Fruit fly (Drosophila melanogaster) ovary, adult (tissue): ENCODE data around the gene I-2.
"Not testable (repeated sequence)": the region's sequence is repeated elsewhere in the genome, so short reads cannot be mapped to it uniquely, and the experiment has no call there.

Source experiments
- CG17801 ChIP-seq: fragments of 200-800 bp; optimal IDR thresholded peaks from 2 replicates; lab custom pipeline; 2019; ENCODE audit warnings: missing biosample characterization, mild to moderate bottlenecking, missing genetic modification characterization, moderate library complexity; ENCODE audit not compliant: partially characterized antibody

The I-2 gene

dm6 chr3L:9821138-9821681 lies 15.4 kb downstream of the I-2 start:
- no peak for TF ChIP-seq CG17801 (GFP tag; lab: Kevin White, UChicago)

- TF ChIP-seq CG17801 (GFP tag; lab: Kevin White, UChicago): no peak
Measured at dm6 chr3L:9820248-9820647, 16.4 kb downstream of the I-2 start.

dm6 chr3L:9815705-9816104 lies 20.9 kb downstream of the I-2 start:
- TF ChIP-seq CG17801 (GFP tag; lab: Kevin White, UChicago): no peak

dm6 chr3L:9814621-9815020 lies 22.0 kb downstream of the I-2 start:
- TF ChIP-seq CG17801 (GFP tag; lab: Kevin White, UChicago): no peak

- no peak for TF ChIP-seq CG17801 (GFP tag; lab: Kevin White, UChicago)
Measured at dm6 chr3L:9813345-9813897, 23.2 kb downstream of the I-2 start, which contains the start of gene CG43897. CG43897 (plus strand) TSS chr3L:9813847.

dm6 chr3L:9804125-9804524 lies 32.5 kb downstream of the I-2 start, which contains the start of gene Ilp4:
Ilp4 (minus strand) TSS chr3L:9804263.
- TF ChIP-seq CG17801 (GFP tag; lab: Kevin White, UChicago): no peak

dm6 chr3L:9802020-9802419 lies 34.6 kb downstream of the I-2 start, which contains the start of gene Ilp3:
Ilp3 (minus strand) TSS chr3L:9802120.
- TF ChIP-seq CG17801 (GFP tag; lab: Kevin White, UChicago): no peak

dm6 chr3L:9799398-9799797 lies 37.2 kb downstream of the I-2 start, which contains the start of gene Ilp2:
Ilp2 (plus strand) TSS chr3L:9799698.
- no peak for TF ChIP-seq CG17801 (GFP tag; lab: Kevin White, UChicago)

dm6 chr3L:9798120-9798519 lies 38.5 kb downstream of the I-2 start, which contains the start of gene Ilp1:
Ilp1 (plus strand) TSS chr3L:9798420.
- TF ChIP-seq CG17801 (GFP tag; lab: Kevin White, UChicago): not testable (repeated sequence)

- TF ChIP-seq CG17801 (GFP tag; lab: Kevin White, UChicago): no peak
Measured at dm6 chr3L:9797587-9797986, 39.0 kb downstream of the I-2 start, which contains the start of gene Zasp67. Zasp67 (minus strand) TSS chr3L:9797687.

- TF ChIP-seq CG17801 (GFP tag; lab: Kevin White, UChicago): no peak
Measured at dm6 chr3L:9786746-9787145, 49.9 kb downstream of the I-2 start, which contains the start of gene CG32052. CG32052 (plus strand) TSS chr3L:9787046.
